Worm (Caenorhabditis elegans) whole organism, mixed stage, embryonic: Measurements from ENCODE around the gene F09B9.5.

Experiments used
- ceh-83 ChIP-seq: fragments of 200-800 bp; sonication (Bioruptor generic); optimal IDR thresholded peaks from 2 replicates; lab custom pipeline; 2018; ENCODE audit warnings: mild to moderate bottlenecking, missing genetic modification characterization, missing compliant biosample characterization
- elt-3 ChIP-seq: fragments of 150-350 bp; optimal IDR thresholded peaks from 2 replicates; lab custom pipeline; 2014; ENCODE audit warnings: missing biosample characterization, missing genetic modification characterization
- mep-1 ChIP-seq: fragments of 150-350 bp; optimal IDR thresholded peaks from 2 replicates; lab custom pipeline; 2017; ENCODE audit warnings: missing biosample characterization, missing genetic modification reagents, missing genetic modification characterization, inconsistent platforms
- nhr-28 ChIP-seq: fragments of 150-350 bp; optimal IDR thresholded peaks from 2 replicates; lab custom pipeline; 2014; ENCODE audit warnings: missing biosample characterization, missing genetic modification characterization
- unc-62 ChIP-seq: fragments of 150-350 bp; optimal IDR thresholded peaks from 2 replicates; lab custom pipeline; 2014; ENCODE audit warnings: missing biosample characterization, missing genetic modification reagents, missing genetic modification characterization

DNA sequence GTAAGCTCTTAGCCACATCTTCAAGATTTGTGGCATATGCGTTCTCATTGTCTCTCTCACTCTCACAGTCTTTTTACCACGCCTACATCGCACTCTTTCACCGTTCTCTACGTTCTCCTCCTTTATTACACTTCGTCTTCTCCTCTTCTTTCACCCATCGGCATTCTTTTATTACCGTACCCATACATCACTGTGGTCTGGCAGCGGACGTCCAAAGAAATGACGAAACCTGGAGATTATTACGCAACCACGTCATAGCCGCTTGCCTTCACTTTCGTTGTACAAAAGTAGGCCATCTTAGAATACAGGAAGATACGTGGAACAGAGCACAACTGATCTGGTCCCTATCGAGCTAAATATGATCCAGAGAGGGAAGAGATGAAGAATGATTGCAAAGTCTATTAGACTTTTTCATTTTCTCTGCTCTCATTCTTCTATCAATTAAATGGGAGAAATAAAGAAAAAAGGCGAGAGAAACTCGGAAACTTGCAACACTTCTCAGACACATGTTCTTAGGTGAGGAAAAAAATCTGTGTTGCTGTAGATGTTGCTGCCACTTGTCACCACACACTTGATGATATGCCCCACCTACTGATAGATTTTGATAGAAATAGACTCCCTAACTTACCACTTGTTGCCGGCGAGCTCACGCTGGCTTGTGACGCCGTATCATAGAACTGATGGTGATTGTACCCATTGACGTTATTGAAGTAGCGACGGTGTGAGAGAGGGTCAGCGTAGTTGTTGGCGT is 49.9 kb downstream of the F09B9.5 start:
- TF ChIP-seq nhr-28 (tag; lab: Kevin White, UChicago) (no peak), ceh-83 (no peak), elt-3 (tag; lab: Kevin White, UChicago) (no peak), mep-1 (peak; percentile 0), unc-62 (GFP tag; lab: Kevin White, UChicago) (peak; percentile 85)
